Worm (Caenorhabditis elegans) whole organism, L1 larva: ENCODE results near the gene srw-4.

Experiments
- ama-1 ChIP-seq: fragments of 150-350 bp; optimal IDR thresholded peaks from 2 replicates; lab custom pipeline; 2014
- lsy-2 ChIP-seq, 2 experiments: fragments of 150-350 bp; optimal IDR thresholded peaks; 2 replicates each; lab custom pipeline; 2014; ENCODE audit warnings: missing biosample characterization in 2 of 2, missing genetic modification characterization in 2 of 2
- mep-1 ChIP-seq: fragments of 150-350 bp; optimal IDR thresholded peaks from 2 replicates; lab custom pipeline; 2014; ENCODE audit warnings: missing biosample characterization, missing genetic modification characterization
- pqm-1 ChIP-seq: sonication (generic microtip); optimal IDR thresholded peaks from 3 replicates; lab custom pipeline; 2017; ENCODE audit warnings: missing biosample characterization, missing genetic modification characterization

DNA sequence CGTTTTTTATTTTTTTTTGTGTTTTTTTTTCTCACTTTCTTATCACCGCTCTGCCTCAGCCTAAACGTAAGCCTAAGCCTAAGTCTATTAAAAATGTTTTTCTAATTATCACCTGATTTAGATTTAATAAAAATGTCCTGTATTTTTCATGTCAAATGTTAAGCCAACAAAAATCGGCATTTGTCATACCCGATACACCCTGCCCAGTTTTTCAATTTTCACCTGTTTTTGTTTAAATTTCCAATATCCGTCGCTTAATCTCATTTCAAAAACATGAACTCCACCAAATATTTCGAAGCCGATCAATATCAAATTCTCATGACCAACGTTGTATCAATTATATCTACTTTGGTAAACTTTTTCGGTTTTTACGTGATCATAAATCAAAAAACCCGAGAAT, 42.7 kb upstream of the srw-4 start, which contains the start of gene C31B8.1:
- no peak for TF ChIP-seq lsy-2 (tag; optimal IDR thresholded peaks at IDR 0.05; lab: Kevin White, UChicago)
- no peak for TF ChIP-seq pqm-1 (tag; lab: Kevin White, UChicago)
- no peak for TF ChIP-seq mep-1 (tag; lab: Kevin White, UChicago)
- no peak for TF ChIP-seq ama-1
